Worm (Caenorhabditis elegans): ENCODE measurements around the gene clec-223.

Gene clec-223

DNA sequence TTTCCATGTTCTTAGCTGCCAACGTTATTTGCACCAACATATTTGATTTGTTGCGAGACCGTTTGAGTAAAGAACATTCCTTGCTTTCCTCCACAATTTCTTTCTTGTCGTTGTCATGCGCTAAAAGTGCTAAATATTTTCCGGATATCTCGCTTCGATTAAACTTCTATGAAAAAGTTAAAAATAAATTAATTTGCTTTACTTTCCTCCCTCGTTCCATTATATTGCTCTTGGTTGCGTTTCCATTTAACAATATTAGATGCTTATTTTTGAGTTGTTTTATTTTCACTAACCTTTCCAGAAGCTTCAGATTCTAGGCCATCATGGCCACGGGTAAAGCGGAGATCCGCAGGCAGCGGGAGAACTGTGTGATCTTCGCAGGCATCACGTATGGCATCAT, 31.4 kb upstream of the clec-223 start, which contains the start of gene pgap-1:
Gene pgap-1 (plus strand): TSS at position 301 of the 400 bp plus-strand sequence.
- TF ChIP-seq efl-3 (GFP tag; optimal IDR thresholded peaks at IDR 0.05) (no peak), Y116A8C.19 (tag; optimal IDR thresholded peaks at IDR 0.05; ENCODE audit: borderline replicate concordance) (no peak), lin-14 (GFP tag; optimal IDR thresholded peaks at IDR 0.05) (no peak), lsy-2 (tag; optimal IDR thresholded peaks at IDR 0.05) (no peak), nhr-47 (tag; optimal IDR thresholded peaks at IDR 0.05) (no peak), ama-1 (optimal IDR thresholded peaks at IDR 0.05) (no peak), aha-1 (tag; optimal IDR thresholded peaks at IDR 0.05) (no peak), dpl-1 (GFP tag; optimal IDR thresholded peaks at IDR 0.05) (no peak), ceh-8 (GFP tag; optimal IDR thresholded peaks at IDR 0.05) (no peak), ceh-63 (GFP tag; optimal IDR thresholded peaks at IDR 0.05) (no peak), unc-30 (tag; optimal IDR thresholded peaks at IDR 0.05) (no peak), nhr-28 (tag; optimal IDR thresholded peaks at IDR 0.05) (no peak), swsn-7 (tag; optimal IDR thresholded peaks at IDR 0.05) (no peak)

DNA sequence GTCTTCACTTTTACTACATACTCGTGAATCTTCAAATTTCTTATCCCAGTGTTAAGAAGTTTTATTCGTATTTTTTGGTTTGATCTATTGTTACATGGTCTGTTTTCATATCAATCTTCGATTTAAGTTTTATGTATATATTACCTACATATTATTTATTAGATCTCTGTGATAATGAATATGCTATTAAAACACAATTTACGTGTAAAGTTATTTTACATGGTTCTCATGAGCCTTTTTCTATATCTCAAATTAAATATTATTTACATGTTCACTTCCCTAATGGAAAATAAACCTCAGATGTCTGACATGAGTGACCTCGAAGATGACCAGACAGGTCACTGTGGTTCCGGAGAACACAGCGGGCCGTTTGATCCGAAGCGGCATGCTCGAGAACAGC, 28.4 kb upstream of the clec-223 start, which contains the start of gene mxl-1:
Gene mxl-1 (plus strand): TSS at position 301 of the 400 bp plus-strand sequence.
- TF ChIP-seq unc-62 (GFP tag; optimal IDR thresholded peaks at IDR 0.05) = no peak
- no peak for TF ChIP-seq hpl-2 (GFP tag; optimal IDR thresholded peaks at IDR 0.05)
- no peak for TF ChIP-seq blmp-1 (tag; optimal IDR thresholded peaks at IDR 0.05)
- TF ChIP-seq xbp-1 (tag; optimal IDR thresholded peaks at IDR 0.05) = no peak
- TF ChIP-seq aha-1 (tag; optimal IDR thresholded peaks at IDR 0.05) = no peak
- TF ChIP-seq nhr-12 (tag; optimal IDR thresholded peaks at IDR 0.05) = no peak

DNA sequence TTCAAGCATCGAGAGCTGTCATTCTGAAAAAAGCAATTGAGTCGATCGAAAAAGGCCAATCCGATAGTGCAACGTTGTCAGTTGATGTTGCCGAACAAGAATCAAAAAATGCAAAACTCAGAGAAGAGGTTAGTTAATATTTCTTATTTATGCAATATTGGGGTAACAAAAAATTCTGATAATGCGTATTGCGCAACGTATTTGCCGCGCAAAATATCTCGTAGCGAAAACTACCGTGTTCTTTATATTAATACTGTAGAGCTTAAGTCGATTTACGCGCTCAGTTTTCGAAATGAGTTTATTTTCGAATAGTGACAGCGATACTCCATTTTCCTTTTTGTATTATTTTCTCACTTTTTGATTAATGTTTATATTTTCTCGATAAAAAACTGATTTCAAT, 27.9 kb upstream of the clec-223 start:
- TF ChIP-seq lir-3 (tag; optimal IDR thresholded peaks at IDR 0.05; ENCODE audit: poor library complexity) (no peak), unc-30 (tag; optimal IDR thresholded peaks at IDR 0.05) (no peak), efl-1 (optimal IDR thresholded peaks at IDR 0.05) (no peak), efl-1 (GFP tag; optimal IDR thresholded peaks at IDR 0.05 in 1 of 2) (peak in 1 of 2 experiments; percentile 57)

DNA sequence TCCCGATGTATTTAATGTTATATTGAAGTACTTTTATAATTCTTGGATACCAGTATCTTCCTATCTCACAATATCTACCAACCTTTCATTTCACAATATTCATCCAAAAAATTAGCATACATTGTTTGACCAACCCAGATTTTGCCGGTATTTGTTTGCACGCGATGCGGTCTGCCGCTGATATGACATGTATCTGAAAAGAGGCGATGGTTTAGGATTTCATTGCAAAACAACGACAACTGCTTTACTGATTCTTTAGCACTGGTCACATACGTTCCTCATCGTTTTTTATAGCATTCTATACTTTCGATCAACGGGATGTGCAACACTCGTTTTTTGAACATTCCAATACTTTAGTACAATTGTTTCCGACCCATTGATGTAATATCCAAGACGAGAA, 25.1 kb upstream of the clec-223 start, which contains the start of gene mam-4:
Gene mam-4 (plus strand): TSS at position 301 of the 400 bp plus-strand sequence.
- TF ChIP-seq nhr-85 (tag) (no peak), nhr-90 (tag; optimal IDR thresholded peaks at IDR 0.05; ENCODE audit: poor library complexity) (no peak), dsc-1 (tag; optimal IDR thresholded peaks at IDR 0.05) (no peak), hlh-17 (GFP tag; optimal IDR thresholded peaks at IDR 0.05; ENCODE audit: borderline replicate concordance) (no peak), ces-1 (GFP tag; optimal IDR thresholded peaks at IDR 0.05) (no peak), mef-2 (tag; optimal IDR thresholded peaks at IDR 0.05) (no peak)

DNA sequence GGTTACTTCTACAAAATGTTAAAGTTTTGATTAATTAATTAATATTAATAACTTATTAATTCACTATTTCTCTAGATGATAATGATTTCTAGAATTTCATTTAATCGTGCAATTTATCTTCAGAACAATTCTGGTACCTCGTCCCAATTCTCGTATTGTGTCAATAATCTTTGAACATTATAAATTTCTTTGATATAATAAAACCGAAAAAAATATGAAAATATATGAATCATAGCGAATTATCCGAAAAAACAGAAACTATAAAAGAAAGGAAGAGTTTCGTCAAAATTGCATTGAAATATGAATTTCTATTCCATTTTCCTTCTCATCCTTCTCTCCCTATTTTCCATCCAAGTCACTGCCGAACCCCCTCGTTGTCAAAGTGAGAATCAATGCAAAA, 22.2 kb upstream of the clec-223 start, which contains the start of gene T19B10.12:
Gene T19B10.12 (plus strand): TSS at position 301 of the 400 bp plus-strand sequence.
- TF ChIP-seq rnt-1 (tag; optimal IDR thresholded peaks at IDR 0.05) = no peak
- no peak for TF ChIP-seq efl-3 (GFP tag; optimal IDR thresholded peaks at IDR 0.05)
- no peak for TF ChIP-seq hpl-2 (GFP tag; optimal IDR thresholded peaks at IDR 0.05)
- no peak for TF ChIP-seq hlh-4 (tag; optimal IDR thresholded peaks at IDR 0.05)
- no peak for TF ChIP-seq nhr-76 (tag; optimal IDR thresholded peaks at IDR 0.05)
- TF ChIP-seq lsy-2 (tag; optimal IDR thresholded peaks at IDR 0.05) = no peak
- TF ChIP-seq hlh-17 (GFP tag; optimal IDR thresholded peaks at IDR 0.05; ENCODE audit: borderline replicate concordance) = no peak
- no peak for TF ChIP-seq vab-15 (tag; optimal IDR thresholded peaks at IDR 0.05)
- no peak for TF ChIP-seq mab-9 (GFP tag; IDR thresholded peaks at IDR 0.05)
- TF ChIP-seq nhr-84 (tag; optimal IDR thresholded peaks at IDR 0.05) = no peak
- no peak for TF ChIP-seq skn-1 (tag; optimal IDR thresholded peaks at IDR 0.05)
- TF ChIP-seq efl-1 (optimal IDR thresholded peaks at IDR 0.05) = no peak
- TF ChIP-seq efl-1 (GFP tag; optimal IDR thresholded peaks at IDR 0.05 in 1 of 2) = no peak
- no peak for TF ChIP-seq C16A3.4 (tag; optimal IDR thresholded peaks at IDR 0.05)
- TF ChIP-seq fos-1 (tag; optimal IDR thresholded peaks at IDR 0.05) = no peak
- no peak for TF ChIP-seq unc-130 (tag; optimal IDR thresholded peaks at IDR 0.05)
- no peak for TF ChIP-seq C34B4.2 (tag; optimal IDR thresholded peaks at IDR 0.05)
- TF ChIP-seq mdl-1 (tag; optimal IDR thresholded peaks at IDR 0.05) = no peak
